Fruit fly (Drosophila melanogaster) whole organism, embryonic: Measurements from ENCODE around the gene SMC6.

ENCODE experiments used
- B-H1 ChIP-seq: fragments of 200-800 bp; sonication (Bioruptor generic); IDR thresholded peaks from 3 replicates; pipeline ENCODE4 v1.3.6; 2022; ENCODE audit warnings: missing biosample characterization, missing genetic modification characterization
- CG10147 ChIP-seq: fragments of 200-800 bp; sonication (Bioruptor generic); optimal IDR thresholded peaks from 2 replicates; lab custom pipeline; 2019; ENCODE audit warnings: missing biosample characterization, mild to moderate bottlenecking, missing genetic modification characterization, moderate library complexity
- CG10366 ChIP-seq: fragments of 200-800 bp; sonication (Bioruptor generic); IDR thresholded peaks from 2 replicates; pipeline ENCODE4 v1.3.6; 2022; ENCODE audit warnings: missing biosample characterization, missing genetic modification characterization
- CG10462 ChIP-seq: fragments of 200-800 bp; sonication (Bioruptor generic); optimal IDR thresholded peaks from 2 replicates; lab custom pipeline; 2016; ENCODE audit warnings: missing biosample characterization, missing genetic modification characterization
- CG11085 ChIP-seq: fragments of 200-800 bp; sonication (Bioruptor generic); IDR thresholded peaks from 2 replicates; pipeline ENCODE4 v1.3.6; 2022; ENCODE audit warnings: missing biosample characterization, missing genetic modification characterization
- CG11695 ChIP-seq: fragments of 200-800 bp; sonication (Bioruptor generic); IDR thresholded peaks from 3 replicates; pipeline ENCODE4 v1.3.6; 2022; ENCODE audit warnings: missing biosample characterization, missing genetic modification characterization
- CG13123 ChIP-seq: fragments of 200-800 bp; sonication (Bioruptor generic); optimal IDR thresholded peaks from 2 replicates; lab custom pipeline; 2016; ENCODE audit warnings: missing biosample characterization, missing genetic modification characterization
- CG14014 ChIP-seq: fragments of 200-800 bp; sonication (Bioruptor generic); IDR thresholded peaks from 2 replicates; pipeline ENCODE4 v1.3.6; 2022; ENCODE audit warnings: missing biosample characterization, missing genetic modification characterization
- CG15011 ChIP-seq: fragments of 200-800 bp; sonication (Bioruptor generic); optimal IDR thresholded peaks from 3 replicates; lab custom pipeline; 2018; ENCODE audit warnings: missing biosample characterization, mild to moderate bottlenecking, missing genetic modification characterization
- CG15479 ChIP-seq: fragments of 200-800 bp; sonication (Bioruptor generic); optimal IDR thresholded peaks from 3 replicates; lab custom pipeline; 2019; ENCODE audit warnings: missing biosample characterization, mild to moderate bottlenecking, missing genetic modification characterization, moderate library complexity
- CG16815 ChIP-seq: fragments of 200-800 bp; sonication (Bioruptor generic); optimal IDR thresholded peaks from 3 replicates; lab custom pipeline; 2017; ENCODE audit warnings: missing biosample characterization, mild to moderate bottlenecking, missing genetic modification characterization
- CG18262 ChIP-seq: fragments of 200-800 bp; optimal IDR thresholded peaks from 3 replicates; lab custom pipeline; 2019; ENCODE audit warnings: missing biosample characterization, mild to moderate bottlenecking, missing genetic modification characterization, moderate library complexity
- CG4328 ChIP-seq: fragments of 200-800 bp; sonication (Bioruptor generic); optimal IDR thresholded peaks from 3 replicates; lab custom pipeline; 2017; ENCODE audit warnings: missing biosample characterization, missing genetic modification reagents, missing genetic modification characterization
- CG5245 ChIP-seq: fragments of 200-800 bp; sonication (Bioruptor generic); optimal IDR thresholded peaks from 3 replicates; lab custom pipeline; 2016; ENCODE audit warnings: missing biosample characterization, missing genetic modification characterization
- CG6765 ChIP-seq: fragments of 200-800 bp; sonication (Bioruptor generic); optimal IDR thresholded peaks from 3 replicates; lab custom pipeline; 2017; ENCODE audit warnings: missing biosample characterization, mild to moderate bottlenecking, missing genetic modification characterization
- CG9215 ChIP-seq: fragments of 200-800 bp; sonication (Bioruptor generic); IDR thresholded peaks from 2 replicates; pipeline ENCODE4 v1.3.6; 2022; ENCODE audit warnings: missing biosample characterization, missing genetic modification characterization
- CG9932 ChIP-seq: fragments of 200-800 bp; sonication (Bioruptor generic); IDR thresholded peaks from 2 replicates; pipeline ENCODE4 v1.3.6; 2022; ENCODE audit warnings: missing biosample characterization, missing genetic modification characterization
- Dbx ChIP-seq: fragments of 200-800 bp; sonication (Bioruptor generic); IDR thresholded peaks from 3 replicates; pipeline ENCODE4 v1.3.6; 2022; ENCODE audit warnings: missing biosample characterization, missing genetic modification characterization
- Dfd ChIP-seq, 2 experiments: fragments of >200 bp; optimal IDR thresholded peaks; 2 replicates each; lab custom pipeline; 2017; ENCODE audit warnings: missing biosample characterization in 2 of 2, missing genetic modification characterization in 2 of 2
- Ets65A ChIP-seq: fragments of 200-800 bp; sonication (Bioruptor generic); peaks from one replicate; lab custom pipeline; 2016; ENCODE audit warnings: missing biosample characterization, missing genetic modification characterization
- HLHmδ ChIP-seq: fragments of 200-800 bp; sonication (Bioruptor generic); optimal IDR thresholded peaks from 2 replicates; lab custom pipeline; 2018; ENCODE audit warnings: missing biosample characterization, mild to moderate bottlenecking, missing genetic modification characterization, moderate library complexity
- Lim3 ChIP-seq: fragments of 200-800 bp; sonication (Bioruptor generic); IDR thresholded peaks from 2 replicates; pipeline ENCODE4 v1.3.6; 2022; ENCODE audit warnings: missing biosample characterization, missing genetic modification characterization
- NC2β ChIP-seq: fragments of 200-800 bp; sonication (Bioruptor generic); optimal IDR thresholded peaks from 2 replicates; lab custom pipeline; 2016; ENCODE audit warnings: missing biosample characterization, missing genetic modification characterization
- Ptx1 ChIP-seq: fragments of 200-800 bp; sonication (Bioruptor generic); IDR thresholded peaks from 2 replicates; pipeline ENCODE4 v1.3.6; 2022; ENCODE audit warnings: missing biosample characterization, missing genetic modification characterization
- Side ChIP-seq: fragments of 200-800 bp; sonication (Bioruptor generic); optimal IDR thresholded peaks from 2 replicates; lab custom pipeline; 2016; ENCODE audit warnings: missing biosample characterization, missing genetic modification characterization
- ab ChIP-seq: fragments of 200-800 bp; sonication (Bioruptor generic); optimal IDR thresholded peaks from 2 replicates; lab custom pipeline; 2016; ENCODE audit warnings: missing biosample characterization, missing genetic modification characterization
- ara ChIP-seq: fragments of 200-800 bp; sonication (Bioruptor generic); IDR thresholded peaks from 2 replicates; pipeline ENCODE4 v1.3.6; 2022; ENCODE audit warnings: missing biosample characterization, missing genetic modification characterization
- bowl ChIP-seq: fragments of 200-800 bp; sonication (Bioruptor generic); IDR thresholded peaks from 2 replicates; pipeline ENCODE4 v1.3.6; 2022; ENCODE audit warnings: missing biosample characterization, missing genetic modification characterization
- cas ChIP-seq: fragments of 200-800 bp; sonication (Bioruptor generic); IDR thresholded peaks from 2 replicates; pipeline ENCODE4 v1.3.6; 2022; ENCODE audit warnings: missing biosample characterization, missing genetic modification characterization
- corto ChIP-seq: fragments of 200-800 bp; sonication (Bioruptor generic); optimal IDR thresholded peaks from 2 replicates; lab custom pipeline; 2016; ENCODE audit warnings: missing biosample characterization, mild to moderate bottlenecking, missing genetic modification characterization, moderate library complexity
- danr ChIP-seq: fragments of 200-800 bp; sonication (Bioruptor generic); IDR thresholded peaks from 2 replicates; pipeline ENCODE4 v1.3.6; 2022; ENCODE audit warnings: missing biosample characterization, missing genetic modification characterization
- dm ChIP-seq: fragments of 200-800 bp; sonication (Bioruptor generic); optimal IDR thresholded peaks from 3 replicates; lab custom pipeline; 2016; ENCODE audit warnings: missing biosample characterization, missing genetic modification characterization
- dmrt11E ChIP-seq: fragments of 200-800 bp; sonication (Bioruptor generic); optimal IDR thresholded peaks from 3 replicates; lab custom pipeline; 2018; ENCODE audit warnings: missing biosample characterization, mild to moderate bottlenecking, missing genetic modification characterization, moderate library complexity
- fru ChIP-seq: fragments of >200 bp; optimal IDR thresholded peaks from 2 replicates; lab custom pipeline; 2017
- fu2 ChIP-seq: fragments of 200-800 bp; sonication (Bioruptor generic); optimal IDR thresholded peaks from 2 replicates; lab custom pipeline; 2016; ENCODE audit warnings: missing biosample characterization, missing genetic modification characterization
- gcm ChIP-seq: fragments of 200-800 bp; sonication (Bioruptor generic); optimal IDR thresholded peaks from 2 replicates; lab custom pipeline; 2019; ENCODE audit warnings: missing biosample characterization, mild to moderate bottlenecking, missing genetic modification characterization, moderate library complexity
- kni ChIP-seq: fragments of 200-800 bp; sonication (Bioruptor generic); optimal IDR thresholded peaks from 3 replicates; lab custom pipeline; 2017; ENCODE audit warnings: mild to moderate bottlenecking, missing biosample characterization, missing genetic modification reagents, missing genetic modification characterization
- lmd ChIP-seq: fragments of 200-800 bp; sonication (Bioruptor generic); IDR thresholded peaks from 2 replicates; pipeline ENCODE4 v1.3.6; 2022; ENCODE audit warnings: missing biosample characterization, missing genetic modification characterization
- lola ChIP-seq, 3 experiments: fragments of >200 bp in 2 of 3; fragments of 200-800 bp in 1 of 3; sonication (Bioruptor generic) in 1 of 3; optimal IDR thresholded peaks; 2 replicates each; lab custom pipeline; 2017 to 2019; ENCODE audit warnings: missing biosample characterization in 3 of 3, missing genetic modification characterization in 3 of 3, mild to moderate bottlenecking in 1 of 3, moderate library complexity in 1 of 3
- lov ChIP-seq, 2 experiments: fragments of 200-800 bp in 1 of 2; fragments of >200 bp in 1 of 2; sonication (Bioruptor generic) in 1 of 2; IDR thresholded peaks in 1 of 2; optimal IDR thresholded peaks in 1 of 2; 2 replicates in 1 of 2; 3 replicates in 1 of 2; pipeline versions ENCODE4 v1.3.6 to Lab custom; 2017 to 2022; ENCODE audit warnings: missing biosample characterization in 1 of 2, missing genetic modification characterization in 1 of 2
- luna ChIP-seq: fragments of 200-800 bp; sonication (Bioruptor generic); optimal IDR thresholded peaks from 2 replicates; lab custom pipeline; 2016; ENCODE audit warnings: missing biosample characterization, missing genetic modification characterization
- mld ChIP-seq: fragments of 200-800 bp; sonication (Bioruptor generic); IDR thresholded peaks from 3 replicates; pipeline ENCODE4 v1.3.6; 2022; ENCODE audit warnings: missing biosample characterization, missing genetic modification characterization; ENCODE audit not compliant: partially characterized antibody
- slbo ChIP-seq: fragments of 200-800 bp; sonication (Bioruptor generic); IDR thresholded peaks from 2 replicates; pipeline ENCODE4 v1.3.6; 2022; ENCODE audit warnings: missing biosample characterization, missing genetic modification characterization
- sqz ChIP-seq: fragments of 200-800 bp; sonication (Bioruptor generic); optimal IDR thresholded peaks from 3 replicates; lab custom pipeline; 2018; ENCODE audit warnings: missing biosample characterization, mild to moderate bottlenecking, missing genetic modification characterization
- tin ChIP-seq: fragments of 200-800 bp; sonication (Bioruptor generic); optimal IDR thresholded peaks from 3 replicates; lab custom pipeline; 2016; ENCODE audit warnings: missing biosample characterization, missing genetic modification characterization
- ttk ChIP-seq: fragments of 200-800 bp; sonication (Bioruptor generic); IDR thresholded peaks from 2 replicates; pipeline ENCODE4 v2.1.2; 2022; ENCODE audit warnings: missing biosample characterization, missing genetic modification characterization
- tup ChIP-seq: fragments of 200-800 bp; sonication (Bioruptor generic); optimal IDR thresholded peaks from 2 replicates; lab custom pipeline; 2016; ENCODE audit warnings: missing biosample characterization, mild to moderate bottlenecking, missing genetic modification characterization, moderate library complexity
- wdn ChIP-seq: fragments of 200-800 bp; sonication (Bioruptor generic); IDR thresholded peaks from 2 replicates; pipeline ENCODE4 v1.3.6; 2022; ENCODE audit warnings: missing biosample characterization, missing genetic modification characterization
- zen ChIP-seq: fragments of 200-800 bp; sonication (Bioruptor generic); optimal IDR thresholded peaks from 3 replicates; lab custom pipeline; 2018; ENCODE audit warnings: missing biosample characterization, mild to moderate bottlenecking, missing genetic modification characterization, moderate library complexity

SMC6 gene

DNA sequence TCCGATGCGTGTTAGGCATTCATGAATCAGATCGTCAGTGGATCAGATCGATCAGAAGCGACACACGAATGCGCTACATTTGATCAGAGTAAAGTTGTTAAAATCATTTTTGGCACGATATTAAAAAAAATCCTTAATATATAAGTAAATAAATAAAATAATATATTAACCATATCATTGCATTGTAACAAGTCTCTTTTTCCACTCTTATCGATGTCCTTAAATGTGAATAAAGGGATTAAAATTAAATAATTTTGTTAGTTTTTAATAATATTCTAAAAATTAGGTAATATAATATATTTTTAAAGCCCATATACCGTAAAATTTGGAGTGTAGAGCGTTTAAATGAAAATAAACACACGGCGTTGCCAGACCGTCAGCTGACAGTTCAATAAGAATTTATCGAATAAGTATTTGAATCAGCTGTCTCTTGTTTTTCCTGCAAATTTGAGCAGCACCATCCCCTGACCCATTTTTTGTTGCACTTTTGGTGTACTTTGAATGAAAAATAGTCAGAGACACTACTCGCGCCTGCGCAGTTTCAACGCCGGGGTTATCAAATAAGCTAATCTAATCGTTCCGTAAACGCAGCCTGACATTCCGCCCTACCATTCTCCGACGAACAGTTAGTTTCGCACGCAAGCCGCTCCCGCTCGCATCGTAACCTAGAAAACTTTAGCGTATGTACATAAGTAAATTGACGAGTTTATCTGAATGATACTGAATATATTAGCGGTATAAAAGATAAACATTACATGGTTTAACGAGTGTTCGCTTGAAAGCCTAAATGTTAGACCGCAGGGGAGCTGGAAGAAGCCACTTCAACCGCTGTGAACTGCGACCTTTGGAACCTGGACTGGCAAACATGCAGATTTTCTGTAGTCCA lies 41.1 kb downstream of the SMC6 start, which contains the start of the genes p38a and CG6178 (continued):
- peak; percentile 94 for TF ChIP-seq danr (GFP tag; lab: Robert Waterston, UW)
- no peak for TF ChIP-seq kni (GFP tag; lab: Kevin White, UChicago)
- TF ChIP-seq ttk (GFP tag; lab: Robert Waterston, UW): peak; percentile 95
- peak; percentile 80 for TF ChIP-seq CG13123
- no peak for TF ChIP-seq HLHmδ (GFP tag; lab: Kevin White, UChicago)
- peak; percentile 91 for TF ChIP-seq sqz (GFP tag; lab: Kevin White, UChicago)
- peak; percentile 97 for TF ChIP-seq CG14014 (GFP tag; lab: Robert Waterston, UW)
- TF ChIP-seq Dbx (GFP tag; lab: Robert Waterston, UW): peak; percentile 96
- peak; percentile 99 for TF ChIP-seq CG18262 (tag; lab: Kevin White, UChicago)
- peak; percentile 92 for TF ChIP-seq tin (GFP tag; lab: Kevin White, UChicago)
- no peak for TF ChIP-seq NC2β (GFP tag; lab: Kevin White, UChicago)
- peak; percentile 39 for TF ChIP-seq CG15479 (GFP tag; lab: Kevin White, UChicago)
- no peak for TF ChIP-seq lov (optimal IDR thresholded peaks at IDR 0.05; lab: Kevin White, UChicago)
- peak; percentile 81; the same call in 2 of the 3 replicates for TF ChIP-seq lov (GFP tag; IDR thresholded peaks at IDR 0.05; lab: Robert Waterston, UW)
- peak; percentile 93 for TF ChIP-seq zen (tag; lab: Kevin White, UChicago)
- TF ChIP-seq tup: no peak
- TF ChIP-seq Ets65A (GFP tag; lab: Kevin White, UChicago): peak; percentile 94
- peak; percentile 95 for TF ChIP-seq CG6765 (GFP tag; lab: Kevin White, UChicago)
- TF ChIP-seq wdn: peak; percentile 95
- peak; percentile 82 for TF ChIP-seq CG10462 (GFP tag; lab: Kevin White, UChicago)
- peak; percentile 98 for TF ChIP-seq slbo
- TF ChIP-seq CG9932: peak; percentile 97
- peak; percentile 97 for TF ChIP-seq CG11085 (GFP tag; lab: Robert Waterston, UW)
- TF ChIP-seq lola (GFP tag; optimal IDR thresholded peaks at IDR 0.05; lab: Kevin White, UChicago): peak in 1 of 3 experiments; percentile 94
- TF ChIP-seq bowl (GFP tag; lab: Robert Waterston, UW): peak; percentile 90
- TF ChIP-seq CG11695 (GFP tag; lab: Robert Waterston, UW): peak; percentile 98
- no peak for TF ChIP-seq luna
- TF ChIP-seq CG15011 (GFP tag; lab: Kevin White, UChicago): peak; percentile 78
- TF ChIP-seq fru: no peak
- TF ChIP-seq CG4328: peak; percentile 95
- peak; percentile 96 for TF ChIP-seq CG10366 (GFP tag; lab: Robert Waterston, UW)
- TF ChIP-seq CG5245 (GFP tag; lab: Kevin White, UChicago): peak; percentile 82
- peak; percentile 98 for TF ChIP-seq gcm (GFP tag; lab: Kevin White, UChicago)
- TF ChIP-seq CG16815 (GFP tag; lab: Kevin White, UChicago): peak; percentile 94
- TF ChIP-seq ara: peak; percentile 88
- TF ChIP-seq mld (GFP tag; lab: Robert Waterston, UW): no peak
- TF ChIP-seq corto (GFP tag; lab: Kevin White, UChicago): peak; percentile 81
- TF ChIP-seq Ptx1 (GFP tag; lab: Robert Waterston, UW): peak; percentile 99
- no peak for TF ChIP-seq dm (GFP tag; lab: Kevin White, UChicago)
- TF ChIP-seq CG10147 (GFP tag; lab: Kevin White, UChicago): peak; percentile 98
- peak; percentile 94 for TF ChIP-seq cas (GFP tag; lab: Robert Waterston, UW)
- peak; percentile 98 for TF ChIP-seq lmd (GFP tag; lab: Robert Waterston, UW)
- TF ChIP-seq CG9215 (GFP tag; lab: Robert Waterston, UW): peak; percentile 96
- TF ChIP-seq Side: no peak
- TF ChIP-seq B-H1: peak; percentile 95
- no peak for TF ChIP-seq Dfd (GFP tag; optimal IDR thresholded peaks at IDR 0.05; lab: Kevin White, UChicago)
- TF ChIP-seq dmrt11E (tag; lab: Kevin White, UChicago): peak; percentile 95
- TF ChIP-seq ab (GFP tag; lab: Kevin White, UChicago): no peak
- TF ChIP-seq Lim3 (GFP tag; lab: Robert Waterston, UW): peak; percentile 94
- TF ChIP-seq fu2 (GFP tag; lab: Kevin White, UChicago): peak; percentile 62
